Fruit fly (Drosophila melanogaster) whole organism, wandering third instar larva: ENCODE measurements around the gene RhoGEF64C.

Experiments
- CG9705 ChIP-seq: fragments of 200-800 bp; sonication (Bioruptor generic); optimal IDR thresholded peaks from 2 replicates; lab custom pipeline; 2018; ENCODE audit warnings: missing biosample characterization, mild to moderate bottlenecking, missing genetic modification characterization
- Dfd ChIP-seq: fragments of >200 bp; optimal IDR thresholded peaks from 2 replicates; lab custom pipeline; 2017; ENCODE audit warnings: missing biosample characterization, missing genetic modification characterization
- Dif ChIP-seq: fragments of 200-275, 200-300 bp; sonication (Bioruptor generic); optimal IDR thresholded peaks from 2 replicates; lab custom pipeline; 2018; ENCODE audit warnings: missing biosample characterization, missing genetic modification characterization; ENCODE audit not compliant: partially characterized antibody
- HLH106 ChIP-seq: fragments of 200-800 bp; optimal IDR thresholded peaks from 3 replicates; lab custom pipeline; 2019; ENCODE audit warnings: missing biosample characterization, mild to moderate bottlenecking, missing genetic modification characterization, moderate library complexity
- brk ChIP-seq: fragments of 200-800 bp; sonication (Bioruptor generic); optimal IDR thresholded peaks from 2 replicates; lab custom pipeline; 2016; ENCODE audit warnings: missing biosample characterization, mild to moderate bottlenecking, missing genetic modification characterization
- dmrt93B ChIP-seq: fragments of 200-800 bp; sonication (Bioruptor generic); optimal IDR thresholded peaks from 2 replicates; lab custom pipeline; 2018; ENCODE audit warnings: missing biosample characterization, mild to moderate bottlenecking, missing genetic modification characterization
- h ChIP-seq: fragments of 200-800 bp; sonication (Bioruptor generic); optimal IDR thresholded peaks from 3 replicates; lab custom pipeline; 2016; ENCODE audit warnings: missing biosample characterization, mild to moderate bottlenecking, missing genetic modification characterization
- lola ChIP-seq: fragments of >200 bp; optimal IDR thresholded peaks from 2 replicates; lab custom pipeline; 2017; ENCODE audit warnings: missing biosample characterization, missing genetic modification characterization
- pan ChIP-seq: fragments of >200 bp; optimal IDR thresholded peaks from 2 replicates; lab custom pipeline; 2017
- psq ChIP-seq: fragments of 200-800 bp; sonication (Bioruptor generic); optimal IDR thresholded peaks from 3 replicates; lab custom pipeline; 2017; ENCODE audit warnings: missing biosample characterization, mild to moderate bottlenecking, missing genetic modification characterization, moderate library complexity
- tai ChIP-seq: sonication (Bioruptor generic); optimal IDR thresholded peaks from 2 replicates; lab custom pipeline; 2016; ENCODE audit warnings: missing biosample characterization, missing genetic modification characterization
- usp ChIP-seq: fragments of >200 bp; optimal IDR thresholded peaks from 2 replicates; lab custom pipeline; 2017; ENCODE audit warnings: missing biosample characterization, missing genetic modification characterization

- TF ChIP-seq h (GFP tag; lab: Kevin White, UChicago) (no peak), Dif (no peak), psq (GFP tag; lab: Kevin White, UChicago) (no peak), CG9705 (GFP tag; lab: Kevin White, UChicago) (no peak), tai (GFP tag; lab: Kevin White, UChicago) (no peak), usp (GFP tag; lab: Kevin White, UChicago) (no peak), pan (no peak), brk (GFP tag; lab: Kevin White, UChicago) (no peak), Dfd (GFP tag; lab: Kevin White, UChicago) (no peak), dmrt93B (no peak), lola (GFP tag; lab: Kevin White, UChicago) (no peak), HLH106 (tag; lab: Kevin White, UChicago) (no peak)
These were observed 44.1 kb downstream of the RhoGEF64C start for dm6 chr3L:4736643-4737042.
